Fruit fly (Drosophila melanogaster) whole organism, embryonic: ENCODE data around the gene wus.

ENCODE experiments used
- Adf1 ChIP-seq: fragments of 200-800 bp; sonication (Bioruptor generic); IDR thresholded peaks from 2 replicates; pipeline ENCODE4 v1.3.6; 2022; ENCODE audit warnings: missing biosample characterization, missing genetic modification characterization
- B-H1 ChIP-seq: fragments of 200-800 bp; sonication (Bioruptor generic); IDR thresholded peaks from 3 replicates; pipeline ENCODE4 v1.3.6; 2022; ENCODE audit warnings: missing biosample characterization, missing genetic modification characterization
- Bdp1 ChIP-seq: fragments of 200-800 bp; sonication (Bioruptor generic); optimal IDR thresholded peaks from 3 replicates; lab custom pipeline; 2016; ENCODE audit warnings: missing biosample characterization, missing genetic modification characterization
- CG10543 ChIP-seq: fragments of 200-800 bp; sonication (Bioruptor generic); optimal IDR thresholded peaks from 3 replicates; lab custom pipeline; 2017; ENCODE audit warnings: missing biosample characterization, mild to moderate bottlenecking, missing genetic modification characterization, moderate library complexity
- CG10979 ChIP-seq: fragments of 200-800 bp; sonication (Bioruptor generic); optimal IDR thresholded peaks from 2 replicates; lab custom pipeline; 2018; ENCODE audit warnings: missing biosample characterization, mild to moderate bottlenecking, missing genetic modification characterization, moderate library complexity
- CG11696 ChIP-seq: fragments of 200-800 bp; sonication (Bioruptor generic); IDR thresholded peaks from 2 replicates; pipeline ENCODE4 v1.3.6; 2022; ENCODE audit warnings: missing biosample characterization, missing genetic modification characterization
- CG12104 ChIP-seq: fragments of 200-800 bp; sonication (Bioruptor generic); optimal IDR thresholded peaks from 3 replicates; lab custom pipeline; 2016; ENCODE audit warnings: missing biosample characterization, missing genetic modification characterization
- CG12155 ChIP-seq: fragments of 200-800 bp; sonication (Bioruptor generic); optimal IDR thresholded peaks from 3 replicates; lab custom pipeline; 2016; ENCODE audit warnings: missing biosample characterization, missing genetic modification characterization
- CG12744 ChIP-seq: fragments of 200-800 bp; sonication (Bioruptor generic); optimal IDR thresholded peaks from 2 replicates; lab custom pipeline; 2016; ENCODE audit warnings: missing biosample characterization, missing genetic modification characterization
- CG13424 ChIP-seq: fragments of 200-800 bp; sonication (Bioruptor generic); optimal IDR thresholded peaks from 2 replicates; lab custom pipeline; 2019; ENCODE audit warnings: missing biosample characterization, mild to moderate bottlenecking, missing genetic modification characterization, moderate library complexity
- CG13894 ChIP-seq: fragments of 200-800 bp; sonication (Bioruptor generic); optimal IDR thresholded peaks from 3 replicates; lab custom pipeline; 2018; ENCODE audit warnings: missing biosample characterization, mild to moderate bottlenecking, missing genetic modification characterization, moderate library complexity
- CG14667 ChIP-seq: fragments of 200-800 bp; sonication (Bioruptor generic); IDR thresholded peaks from 2 replicates; pipeline ENCODE4 v1.3.6; 2022; ENCODE audit warnings: missing biosample characterization, missing genetic modification characterization
- CG14710 ChIP-seq: fragments of 200-800 bp; sonication (Bioruptor generic); optimal IDR thresholded peaks from 3 replicates; lab custom pipeline; 2019; ENCODE audit warnings: missing biosample characterization, mild to moderate bottlenecking, missing genetic modification characterization, moderate library complexity
- CG1529 ChIP-seq: fragments of 200-800 bp; sonication (Bioruptor generic); optimal IDR thresholded peaks from 3 replicates; lab custom pipeline; 2018; ENCODE audit warnings: missing biosample characterization, missing genetic modification characterization
- CG17359 ChIP-seq: fragments of 200-800 bp; sonication (Bioruptor generic); optimal IDR thresholded peaks from 3 replicates; lab custom pipeline; 2018; ENCODE audit warnings: missing biosample characterization, mild to moderate bottlenecking, missing genetic modification characterization, moderate library complexity
- CG2120 ChIP-seq: fragments of 200-800 bp; sonication (Bioruptor generic); optimal IDR thresholded peaks from 3 replicates; lab custom pipeline; 2016; ENCODE audit warnings: missing biosample characterization, missing genetic modification characterization
- CG2875 ChIP-seq: fragments of 200-800 bp; sonication (Bioruptor generic); optimal IDR thresholded peaks from 2 replicates; lab custom pipeline; 2017; ENCODE audit warnings: missing biosample characterization, mild to moderate bottlenecking, missing genetic modification characterization, missing genetic modification reagents
- CG30431 ChIP-seq: fragments of 200-800 bp; sonication (Bioruptor generic); optimal IDR thresholded peaks from 2 replicates; lab custom pipeline; 2017; ENCODE audit warnings: missing biosample characterization, missing genetic modification characterization
- CG32532 ChIP-seq: fragments of 200-800 bp; sonication (Bioruptor generic); IDR thresholded peaks from 2 replicates; pipeline ENCODE4 v1.3.6; 2022; ENCODE audit warnings: missing biosample characterization, missing genetic modification characterization
- CG4424 ChIP-seq: fragments of 200-800 bp; sonication (Bioruptor generic); optimal IDR thresholded peaks from 3 replicates; lab custom pipeline; 2016; ENCODE audit warnings: missing biosample characterization, missing genetic modification characterization
- CG4707 ChIP-seq: fragments of 200-800 bp; sonication (Bioruptor generic); optimal IDR thresholded peaks from 2 replicates; lab custom pipeline; 2018; ENCODE audit warnings: missing biosample characterization, mild to moderate bottlenecking, missing genetic modification characterization, moderate library complexity
- CG5180 ChIP-seq: fragments of 200-800 bp; sonication (Bioruptor generic); optimal IDR thresholded peaks from 3 replicates; lab custom pipeline; 2017; ENCODE audit warnings: missing biosample characterization, missing genetic modification characterization, mild to moderate bottlenecking, moderate library complexity, missing genetic modification reagents
- CG6254 ChIP-seq: fragments of 200-800 bp; sonication (Bioruptor generic); optimal IDR thresholded peaks from 3 replicates; lab custom pipeline; 2017; ENCODE audit warnings: mild to moderate bottlenecking, missing biosample characterization, missing genetic modification reagents, missing genetic modification characterization
- CG6272 ChIP-seq: fragments of 200-800 bp; sonication (Bioruptor generic); IDR thresholded peaks from 2 replicates; pipeline ENCODE4 v1.3.6; 2022; ENCODE audit warnings: missing biosample characterization, missing genetic modification characterization
- CG7357 ChIP-seq: fragments of 200-800 bp; sonication (Bioruptor generic); IDR thresholded peaks from 3 replicates; pipeline ENCODE4 v1.3.6; 2022; ENCODE audit warnings: missing biosample characterization, missing genetic modification characterization
- CG8359 ChIP-seq: fragments of 200-800 bp; sonication (Bioruptor generic); optimal IDR thresholded peaks from 2 replicates; lab custom pipeline; 2017; ENCODE audit warnings: missing biosample characterization, mild to moderate bottlenecking, missing genetic modification characterization, borderline replicate concordance
- Dip2 ChIP-seq: fragments of 200-800 bp; sonication (Bioruptor generic); IDR thresholded peaks from 2 replicates; pipeline ENCODE4 v1.3.6; 2022; ENCODE audit warnings: missing biosample characterization, missing genetic modification characterization
- Dref ChIP-seq: fragments of 200-800 bp; sonication (Bioruptor generic); IDR thresholded peaks from 2 replicates; pipeline ENCODE4 v1.3.6; 2022; ENCODE audit warnings: missing biosample characterization, missing genetic modification characterization
- HLH54F ChIP-seq: fragments of 200-800 bp; sonication (Bioruptor generic); optimal IDR thresholded peaks from 3 replicates; lab custom pipeline; 2016; ENCODE audit warnings: missing biosample characterization, missing genetic modification characterization
- Lim3 ChIP-seq: fragments of 200-800 bp; sonication (Bioruptor generic); IDR thresholded peaks from 2 replicates; pipeline ENCODE4 v1.3.6; 2022; ENCODE audit warnings: missing biosample characterization, missing genetic modification characterization
- MESR4 ChIP-seq: fragments of 200-800 bp; sonication (Bioruptor generic); optimal IDR thresholded peaks from 2 replicates; lab custom pipeline; 2018; ENCODE audit warnings: missing biosample characterization, mild to moderate bottlenecking, missing genetic modification characterization, moderate library complexity
- Oaz ChIP-seq: fragments of 200-800 bp; sonication (Bioruptor generic); IDR thresholded peaks from 2 replicates; pipeline ENCODE4 v1.3.6; 2022; ENCODE audit warnings: missing biosample characterization, missing genetic modification characterization
- Rx ChIP-seq: fragments of 200-800 bp; sonication (Bioruptor generic); IDR thresholded peaks from 2 replicates; pipeline ENCODE4 v1.3.6; 2022; ENCODE audit warnings: missing biosample characterization, missing genetic modification characterization
- Spps ChIP-seq: fragments of 200-800 bp; sonication (Bioruptor generic); optimal IDR thresholded peaks from 2 replicates; lab custom pipeline; 2018; ENCODE audit warnings: missing biosample characterization, mild to moderate bottlenecking, missing genetic modification characterization
- Taf1 ChIP-seq: fragments of 200-800 bp; sonication (Bioruptor generic); IDR thresholded peaks from 2 replicates; pipeline ENCODE4 v1.3.6; 2022; ENCODE audit warnings: missing biosample characterization, missing genetic modification characterization
- YL-1 ChIP-seq: fragments of 200-800 bp; sonication (Bioruptor generic); optimal IDR thresholded peaks from 3 replicates; lab custom pipeline; 2017; ENCODE audit warnings: missing biosample characterization, mild to moderate bottlenecking, missing genetic modification characterization
- bbx ChIP-seq: fragments of 200-800 bp; sonication (Bioruptor generic); IDR thresholded peaks from 2 replicates; pipeline ENCODE4 v1.3.6; 2022; ENCODE audit warnings: missing biosample characterization, missing genetic modification characterization; ENCODE audit not compliant: partially characterized antibody
- bigmax ChIP-seq: fragments of 200-800 bp; sonication (Bioruptor generic); optimal IDR thresholded peaks from 2 replicates; lab custom pipeline; 2018; ENCODE audit warnings: missing biosample characterization, mild to moderate bottlenecking, missing genetic modification characterization
- bsh ChIP-seq, 2 experiments: fragments of 200-800 bp; sonication (Bioruptor generic); optimal IDR thresholded peaks; 2 replicates each; lab custom pipeline; 2017 to 2018; ENCODE audit warnings: mild to moderate bottlenecking in 2 of 2, missing biosample characterization in 2 of 2, missing genetic modification characterization in 2 of 2, moderate library complexity in 1 of 2
- cas ChIP-seq: fragments of 200-800 bp; sonication (Bioruptor generic); IDR thresholded peaks from 2 replicates; pipeline ENCODE4 v1.3.6; 2022; ENCODE audit warnings: missing biosample characterization, missing genetic modification characterization
- ems ChIP-seq: fragments of 200-800 bp; sonication (Bioruptor generic); optimal IDR thresholded peaks from 3 replicates; lab custom pipeline; 2016; ENCODE audit warnings: missing biosample characterization, missing genetic modification characterization
- gfzf ChIP-seq: fragments of 200-800 bp; sonication (Bioruptor generic); optimal IDR thresholded peaks from 2 replicates; lab custom pipeline; 2016; ENCODE audit warnings: missing biosample characterization, mild to moderate bottlenecking, missing genetic modification characterization, moderate library complexity
- her ChIP-seq: fragments of 200-800 bp; sonication (Bioruptor generic); optimal IDR thresholded peaks from 2 replicates; lab custom pipeline; 2016; ENCODE audit warnings: missing biosample characterization, missing genetic modification characterization
- kah ChIP-seq: fragments of 200-800 bp; sonication (Bioruptor generic); optimal IDR thresholded peaks from 2 replicates; lab custom pipeline; 2018; ENCODE audit warnings: missing biosample characterization, mild to moderate bottlenecking, missing genetic modification characterization
- kay ChIP-seq: fragments of 200-800 bp; sonication (Bioruptor generic); optimal IDR thresholded peaks from 2 replicates; lab custom pipeline; 2016; ENCODE audit warnings: missing biosample characterization, missing genetic modification characterization
- nerfin-1 ChIP-seq: fragments of 200-800 bp; sonication (Bioruptor generic); optimal IDR thresholded peaks from 3 replicates; lab custom pipeline; 2019; ENCODE audit warnings: missing biosample characterization, mild to moderate bottlenecking, missing genetic modification characterization, moderate library complexity
- nerfin-2 ChIP-seq: fragments of 200-800 bp; sonication (Bioruptor generic); IDR thresholded peaks from 2 replicates; pipeline ENCODE4 v1.3.6; 2022; ENCODE audit warnings: missing biosample characterization, missing genetic modification characterization; ENCODE audit not compliant: partially characterized antibody
- slou ChIP-seq: fragments of 200-800 bp; sonication (Bioruptor generic); optimal IDR thresholded peaks from 3 replicates; lab custom pipeline; 2016; ENCODE audit warnings: missing biosample characterization, missing genetic modification characterization
- sr ChIP-seq: fragments of 200-800 bp; sonication (Bioruptor generic); IDR thresholded peaks from 3 replicates; pipeline ENCODE4 v1.3.6; 2022; ENCODE audit warnings: missing biosample characterization, missing genetic modification characterization
- ssp ChIP-seq: fragments of 200-800 bp; sonication (Bioruptor generic); IDR thresholded peaks from 2 replicates; pipeline ENCODE4 v1.3.6; 2022; ENCODE audit warnings: missing biosample characterization, missing genetic modification characterization
- tgo ChIP-seq: fragments of 200-800 bp; sonication (Bioruptor generic); IDR thresholded peaks from 3 replicates; pipeline ENCODE4 v1.3.6; 2022; ENCODE audit warnings: missing biosample characterization, missing genetic modification characterization

Gene wus

dm6 chrX:16967415-16967814 is 26.7 kb upstream of the wus start (continued):
- TF ChIP-seq cas (GFP tag; lab: Robert Waterston, UW): no peak
- no peak for TF ChIP-seq CG13894 (tag; lab: Kevin White, UChicago)
- peak; percentile 19 for TF ChIP-seq CG13424 (tag; lab: Kevin White, UChicago)
- no peak for TF ChIP-seq slou
- TF ChIP-seq CG12155 (GFP tag; lab: Kevin White, UChicago): no peak
- TF ChIP-seq ems (GFP tag; lab: Kevin White, UChicago): no peak
- peak; percentile 4 for TF ChIP-seq Bdp1 (GFP tag; lab: Kevin White, UChicago)
- no peak for TF ChIP-seq Rx (GFP tag; lab: Robert Waterston, UW)
- TF ChIP-seq CG5180 (GFP tag; lab: Kevin White, UChicago): peak; percentile 22
- TF ChIP-seq Lim3 (GFP tag; lab: Robert Waterston, UW): no peak
- TF ChIP-seq tgo: no peak; the same call in 2 of the 3 replicates
- peak; percentile 45 for TF ChIP-seq CG4424 (GFP tag; lab: Kevin White, UChicago)
- no peak for TF ChIP-seq nerfin-1
- TF ChIP-seq Taf1: no peak
- TF ChIP-seq B-H1 (GFP tag; lab: Robert Waterston, UW): no peak
- TF ChIP-seq bsh (GFP tag; optimal IDR thresholded peaks at IDR 0.05; lab: Kevin White, UChicago): peak in 1 of 2 experiments; percentile 43
- peak; percentile 38 for TF ChIP-seq CG2875
- TF ChIP-seq CG11696 (GFP tag; lab: Robert Waterston, UW): no peak
- no peak for TF ChIP-seq Dref (GFP tag; lab: Robert Waterston, UW)
- peak; percentile 8 for TF ChIP-seq CG17359 (tag; lab: Kevin White, UChicago)
- TF ChIP-seq HLH54F (GFP tag; lab: Kevin White, UChicago): no peak
- TF ChIP-seq CG12744: no peak
- TF ChIP-seq CG2120 (GFP tag; lab: Kevin White, UChicago): no peak
- TF ChIP-seq kah: peak; percentile 4
- TF ChIP-seq MESR4: no peak
- TF ChIP-seq CG12104 (GFP tag; lab: Kevin White, UChicago): peak; percentile 7
- TF ChIP-seq CG14710 (tag; lab: Kevin White, UChicago): peak; percentile 41
- no peak for TF ChIP-seq CG6272 (GFP tag; lab: Robert Waterston, UW)
- 0 out of 2 replicates have a peak, but pooled peaks have one; percentile 8 for TF ChIP-seq ssp (GFP tag; lab: Robert Waterston, UW)
- no peak for TF ChIP-seq bigmax (GFP tag; lab: Kevin White, UChicago)
- peak; percentile 38 for TF ChIP-seq her (GFP tag; lab: Kevin White, UChicago)
- no peak for TF ChIP-seq Adf1 (GFP tag; lab: Robert Waterston, UW)
- TF ChIP-seq CG4707: peak; percentile 18
- 0 out of 3 replicates have a peak, but pooled peaks have one; percentile 18 for TF ChIP-seq CG7357 (GFP tag; lab: Robert Waterston, UW)
- TF ChIP-seq kay (GFP tag; lab: Kevin White, UChicago): no peak
- no peak for TF ChIP-seq CG10543 (GFP tag; lab: Kevin White, UChicago)
- 0 out of 2 replicates have a peak, but pooled peaks have one; percentile 33 for TF ChIP-seq bbx (GFP tag; lab: Robert Waterston, UW)
- no peak for TF ChIP-seq sr (GFP tag; lab: Robert Waterston, UW)
- 0 out of 2 replicates have a peak, but pooled peaks have one; percentile 28 for TF ChIP-seq CG14667 (GFP tag; lab: Robert Waterston, UW)
- peak; percentile 30 for TF ChIP-seq YL-1 (GFP tag; lab: Kevin White, UChicago)
- peak; percentile 41; the same call in 1 of the 2 replicates for TF ChIP-seq CG32532
- TF ChIP-seq Dip2: no peak
- TF ChIP-seq CG6254 (GFP tag; lab: Kevin White, UChicago): peak; percentile 60
- peak; percentile 5 for TF ChIP-seq Spps (tag; lab: Kevin White, UChicago)
- peak; percentile 32 for TF ChIP-seq CG1529 (GFP tag; lab: Kevin White, UChicago)
- peak; percentile 11 for TF ChIP-seq CG8359 (GFP tag; lab: Kevin White, UChicago)
- peak; percentile 66 for TF ChIP-seq CG10979 (tag; lab: Kevin White, UChicago)
- TF ChIP-seq gfzf (GFP tag; lab: Kevin White, UChicago): no peak
- TF ChIP-seq Oaz (GFP tag; lab: Robert Waterston, UW): no peak
- no peak for TF ChIP-seq nerfin-2 (GFP tag; lab: Robert Waterston, UW)
- peak; percentile 42 for TF ChIP-seq CG30431 (GFP tag; lab: Kevin White, UChicago)
